Worm (Caenorhabditis elegans): Measurements from ENCODE around the gene Y39B6A.43.

The Y39B6A.43 gene

ce11 chrV:18934539-18934938 is 33.1 kb downstream of the Y39B6A.43 start:
- no peak for TF ChIP-seq nhr-11 (tag; optimal IDR thresholded peaks at IDR 0.05)
- no peak for TF ChIP-seq lin-11 (tag; optimal IDR thresholded peaks at IDR 0.05)
- TF ChIP-seq nhr-25 (tag; optimal IDR thresholded peaks at IDR 0.05): peak; percentile 11

DNA sequence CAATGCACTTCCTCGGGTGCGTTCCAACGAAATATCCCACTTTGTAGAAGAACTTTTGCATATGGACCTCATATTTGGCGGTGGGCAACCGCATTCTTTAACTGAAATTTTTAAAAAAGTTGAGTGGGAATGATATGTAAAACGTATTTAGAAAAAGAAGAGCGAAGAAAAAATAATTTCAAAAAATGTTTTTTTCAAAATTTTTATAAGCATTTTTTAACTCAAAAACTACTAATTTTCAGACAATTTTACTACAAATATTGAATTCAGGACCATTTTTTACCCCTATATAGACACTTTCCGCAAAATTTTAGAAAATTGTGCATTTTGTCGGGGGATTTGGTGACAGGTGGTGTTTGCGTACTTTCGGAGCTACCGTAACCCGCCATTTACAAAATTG is 36.4 kb downstream of the Y39B6A.43 start, which contains the start of gene ptr-22:
TSS of gene ptr-22 (minus strand) at position 101 of the 400 bp plus-strand sequence.
- TF ChIP-seq R02D3.7 (tag; optimal IDR thresholded peaks at IDR 0.05) (no peak), dmd-4 (tag; optimal IDR thresholded peaks at IDR 0.05) (no peak), lin-13 (GFP tag; optimal IDR thresholded peaks at IDR 0.05) (no peak)

ce11 chrV:18930748-18931147 is 36.9 kb downstream of the Y39B6A.43 start:
- TF ChIP-seq blmp-1 (tag; optimal IDR thresholded peaks at IDR 0.05; ENCODE audit: insufficient read depth) (no peak), sma-9 (GFP tag; optimal IDR thresholded peaks at IDR 0.05) (no peak), sma-9 (tag; optimal IDR thresholded peaks at IDR 0.05) (no peak), nhr-237 (tag; optimal IDR thresholded peaks at IDR 0.05) (no peak), peb-1 (tag; optimal IDR thresholded peaks at IDR 0.05) (no peak), crh-2 (tag; optimal IDR thresholded peaks at IDR 0.05) (no peak), dmd-4 (tag; optimal IDR thresholded peaks at IDR 0.05) (no peak), ztf-1 (GFP tag; conservative IDR thresholded peaks at IDR 0.05) (no peak), nhr-6 (tag; optimal IDR thresholded peaks at IDR 0.05) (no peak), lsy-2 (tag; optimal IDR thresholded peaks at IDR 0.05) (no peak), ceh-82 (tag; optimal IDR thresholded peaks at IDR 0.05) (no peak), sma-3 (GFP tag; optimal IDR thresholded peaks at IDR 0.05) (no peak), nhr-11 (tag; optimal IDR thresholded peaks at IDR 0.05) (no peak)

ce11 chrV:18917396-18917795 is 50.2 kb downstream of the Y39B6A.43 start:
- TF ChIP-seq R02D3.7 (tag; optimal IDR thresholded peaks at IDR 0.05) (no peak), lin-39 (tag; optimal IDR thresholded peaks at IDR 0.05) (no peak), mbf-1 (tag; optimal IDR thresholded peaks at IDR 0.05) (no peak), egl-27 (tag; optimal IDR thresholded peaks at IDR 0.05) (no peak), nhr-10 (tag; optimal IDR thresholded peaks at IDR 0.05) (no peak), sma-3 (GFP tag; optimal IDR thresholded peaks at IDR 0.05) (no peak), ZK546.5 (tag; optimal IDR thresholded peaks at IDR 0.05) (no peak), C34F6.9 (tag; optimal IDR thresholded peaks at IDR 0.05) (no peak), fos-1 (tag; optimal IDR thresholded peaks at IDR 0.05) (no peak), snpc-4 (tag; optimal IDR thresholded peaks at IDR 0.05) (no peak), unc-62 (GFP tag; optimal IDR thresholded peaks at IDR 0.05) (no peak), ztf-4 (tag; optimal IDR thresholded peaks at IDR 0.05) (no peak), ztf-11 (tag; optimal IDR thresholded peaks at IDR 0.05) (no peak)

- TF ChIP-seq sma-3 (GFP tag; optimal IDR thresholded peaks at IDR 0.05) (no peak), blmp-1 (tag; optimal IDR thresholded peaks at IDR 0.05; ENCODE audit: insufficient read depth) (no peak), peb-1 (tag; optimal IDR thresholded peaks at IDR 0.05) (no peak), nhr-77 (tag; optimal IDR thresholded peaks at IDR 0.05) (no peak), Y55F3AM.14 (GFP tag; optimal IDR thresholded peaks at IDR 0.05) (no peak), nhr-12 (tag; optimal IDR thresholded peaks at IDR 0.05) (no peak), skn-1 (tag; optimal IDR thresholded peaks at IDR 0.05) (no peak), lin-13 (GFP tag; optimal IDR thresholded peaks at IDR 0.05) (no peak), nhr-10 (tag; optimal IDR thresholded peaks at IDR 0.05) (no peak), lsy-2 (tag; optimal IDR thresholded peaks at IDR 0.05) (no peak), egl-27 (tag; optimal IDR thresholded peaks at IDR 0.05) (no peak), nhr-129 (tag; optimal IDR thresholded peaks at IDR 0.05) (no peak), F13H6.1 (tag; optimal IDR thresholded peaks at IDR 0.05) (no peak), lin-11 (tag; optimal IDR thresholded peaks at IDR 0.05) (no peak), zag-1 (tag; optimal IDR thresholded peaks at IDR 0.05) (no peak), gmeb-1 (tag; optimal IDR thresholded peaks at IDR 0.05) (no peak), alr-1 (tag; optimal IDR thresholded peaks at IDR 0.05) (no peak), ztf-11 (tag; optimal IDR thresholded peaks at IDR 0.05) (no peak)
These were observed 54.5 kb downstream of the Y39B6A.43 start for ce11 chrV:18913120-18913519.

All from whole organism, L2 larva.